Worm (Caenorhabditis elegans) whole organism, L1 larva: ENCODE measurements around the gene B0334.5.

Experiments
- C04F5.9 ChIP-seq: sonication (generic microtip); optimal IDR thresholded peaks from 2 replicates; lab custom pipeline; 2016; ENCODE audit warnings: missing genetic modification characterization, missing compliant biosample characterization
- blmp-1 ChIP-seq: fragments of 150-350 bp; optimal IDR thresholded peaks from 2 replicates; lab custom pipeline; 2014; ENCODE audit warnings: missing biosample characterization, missing genetic modification characterization
- lin-15B ChIP-seq: fragments of 150-350 bp; sonication (generic microtip); optimal IDR thresholded peaks from 3 replicates; lab custom pipeline; 2014; ENCODE audit warnings: missing biosample characterization, missing genetic modification characterization
- lin-39 ChIP-seq: fragments of 150-350 bp; optimal IDR thresholded peaks from 2 replicates; lab custom pipeline; 2014; ENCODE audit warnings: missing biosample characterization, missing genetic modification reagents, missing genetic modification characterization
- lir-3 ChIP-seq: sonication (generic microtip); optimal IDR thresholded peaks from 2 replicates; lab custom pipeline; 2016; ENCODE audit warnings: mild to moderate bottlenecking, missing genetic modification characterization, moderate library complexity, missing compliant biosample characterization; ENCODE audit not compliant: poor library complexity
- mef-2 ChIP-seq: fragments of 150-350 bp; optimal IDR thresholded peaks from 2 replicates; lab custom pipeline; 2014; ENCODE audit warnings: missing biosample characterization, missing genetic modification characterization
- nhr-11 ChIP-seq: fragments of 150-350 bp; optimal IDR thresholded peaks from 2 replicates; lab custom pipeline; 2014; ENCODE audit warnings: missing biosample characterization, missing genetic modification characterization
- nhr-12 ChIP-seq: sonication (generic microtip); optimal IDR thresholded peaks from 2 replicates; lab custom pipeline; 2017; ENCODE audit warnings: missing biosample characterization, missing genetic modification characterization
- nhr-77 ChIP-seq: fragments of 150-350 bp; optimal IDR thresholded peaks from 2 replicates; lab custom pipeline; 2014; ENCODE audit warnings: missing biosample characterization, missing genetic modification characterization
- nhr-85 ChIP-seq: sonication (generic microtip); peaks from one replicate; lab custom pipeline; 2016; ENCODE audit warnings: missing genetic modification characterization, inconsistent platforms, missing compliant biosample characterization
- skn-1 ChIP-seq: fragments of 150-350 bp; optimal IDR thresholded peaks from 2 replicates; lab custom pipeline; 2014; ENCODE audit warnings: missing biosample characterization, missing genetic modification characterization
- unc-62 ChIP-seq: fragments of 150-350 bp; optimal IDR thresholded peaks from 2 replicates; lab custom pipeline; 2014; ENCODE audit warnings: missing biosample characterization, missing genetic modification reagents, missing genetic modification characterization

- TF ChIP-seq lin-39 (tag; lab: Kevin White, UChicago) (no peak), blmp-1 (tag; lab: Kevin White, UChicago) (no peak), lir-3 (tag; lab: Kevin White, UChicago) (no peak), mef-2 (no peak), unc-62 (GFP tag; lab: Kevin White, UChicago) (no peak), C04F5.9 (tag; lab: Kevin White, UChicago) (no peak), nhr-12 (tag; lab: Kevin White, UChicago) (no peak), nhr-11 (tag; lab: Kevin White, UChicago) (no peak), skn-1 (no peak), lin-15B (no peak), nhr-85 (tag; lab: Kevin White, UChicago) (no peak), nhr-77 (tag; lab: Kevin White, UChicago) (no peak)
These were observed 29.5 kb downstream of the B0334.5 start, which contains the start of gene age-1 for ce11 chrII:11526954-11527353.
